Fruit fly (Drosophila melanogaster) whole organism, embryonic: ENCODE data around the gene U2af50.

Experiments
- Atf3 ChIP-seq: fragments of 200-800 bp; sonication (Bioruptor generic); optimal IDR thresholded peaks from 3 replicates; lab custom pipeline; 2016; ENCODE audit warnings: missing biosample characterization, missing genetic modification characterization
- Bdp1 ChIP-seq: fragments of 200-800 bp; sonication (Bioruptor generic); optimal IDR thresholded peaks from 3 replicates; lab custom pipeline; 2016; ENCODE audit warnings: missing biosample characterization, missing genetic modification characterization
- CG10274 ChIP-seq: fragments of 200-800 bp; sonication (Bioruptor generic); optimal IDR thresholded peaks from 3 replicates; lab custom pipeline; 2017; ENCODE audit warnings: missing biosample characterization, mild to moderate bottlenecking, missing genetic modification characterization
- CG10565 ChIP-seq: fragments of 200-800 bp; sonication (Bioruptor generic); optimal IDR thresholded peaks from 3 replicates; lab custom pipeline; 2016; ENCODE audit warnings: missing biosample characterization, mild to moderate bottlenecking, missing genetic modification characterization
- CG11696 ChIP-seq: fragments of 200-800 bp; sonication (Bioruptor generic); IDR thresholded peaks from 2 replicates; pipeline ENCODE4 v1.3.6; 2022; ENCODE audit warnings: missing biosample characterization, missing genetic modification characterization
- CG12155 ChIP-seq: fragments of 200-800 bp; sonication (Bioruptor generic); optimal IDR thresholded peaks from 3 replicates; lab custom pipeline; 2016; ENCODE audit warnings: missing biosample characterization, missing genetic modification characterization
- CG12236 ChIP-seq: fragments of 200-800 bp; sonication (Bioruptor generic); optimal IDR thresholded peaks from 2 replicates; lab custom pipeline; 2016; ENCODE audit warnings: missing biosample characterization, missing genetic modification characterization
- CG12391 ChIP-seq: fragments of 200-800 bp; sonication (Bioruptor generic); optimal IDR thresholded peaks from 3 replicates; lab custom pipeline; 2018; ENCODE audit warnings: missing biosample characterization, mild to moderate bottlenecking, missing genetic modification characterization, moderate library complexity
- CG14965 ChIP-seq: fragments of 200-800 bp; sonication (Bioruptor generic); optimal IDR thresholded peaks from 2 replicates; lab custom pipeline; 2016; ENCODE audit warnings: missing biosample characterization, missing genetic modification characterization, borderline replicate concordance
- CG1602 ChIP-seq: fragments of 200-800 bp; sonication (Bioruptor generic); optimal IDR thresholded peaks from 3 replicates; lab custom pipeline; 2016; ENCODE audit warnings: missing biosample characterization, missing genetic modification characterization
- CG17359 ChIP-seq: fragments of 200-800 bp; sonication (Bioruptor generic); optimal IDR thresholded peaks from 3 replicates; lab custom pipeline; 2018; ENCODE audit warnings: missing biosample characterization, mild to moderate bottlenecking, missing genetic modification characterization, moderate library complexity
- CG17912 ChIP-seq: fragments of 200-800 bp; sonication (Bioruptor generic); optimal IDR thresholded peaks from 2 replicates; lab custom pipeline; 2018; ENCODE audit warnings: missing biosample characterization, mild to moderate bottlenecking, missing genetic modification characterization
- CG2199 ChIP-seq: fragments of 200-800 bp; sonication (Bioruptor generic); IDR thresholded peaks from 3 replicates; pipeline ENCODE4 v1.3.6; 2022; ENCODE audit warnings: missing biosample characterization, missing genetic modification characterization
- CG4424 ChIP-seq: fragments of 200-800 bp; sonication (Bioruptor generic); optimal IDR thresholded peaks from 3 replicates; lab custom pipeline; 2016; ENCODE audit warnings: missing biosample characterization, missing genetic modification characterization
- CG6272 ChIP-seq: fragments of 200-800 bp; sonication (Bioruptor generic); IDR thresholded peaks from 2 replicates; pipeline ENCODE4 v1.3.6; 2022; ENCODE audit warnings: missing biosample characterization, missing genetic modification characterization
- CG7987 ChIP-seq: fragments of 200-800 bp; sonication (Bioruptor generic); optimal IDR thresholded peaks from 2 replicates; lab custom pipeline; 2018; ENCODE audit warnings: missing biosample characterization, mild to moderate bottlenecking, missing genetic modification characterization, moderate library complexity
- CG9876 ChIP-seq: fragments of 200-800 bp; sonication (Bioruptor generic); optimal IDR thresholded peaks from 2 replicates; lab custom pipeline; 2016; ENCODE audit warnings: missing biosample characterization, missing genetic modification characterization
- Dll ChIP-seq: fragments of 200-800 bp; sonication (Bioruptor generic); IDR thresholded peaks from 4 replicates; pipeline ENCODE4 v1.3.6; 2022; ENCODE audit warnings: missing biosample characterization, missing genetic modification characterization; ENCODE audit not compliant: partially characterized antibody
- Gug ChIP-seq: fragments of 200-800 bp; sonication (Bioruptor generic); IDR thresholded peaks from 4 replicates; pipeline ENCODE4 v1.3.6; 2022; ENCODE audit warnings: missing biosample characterization, missing genetic modification characterization
- HHEX ChIP-seq: fragments of 200-800 bp; sonication (Bioruptor generic); optimal IDR thresholded peaks from 3 replicates; lab custom pipeline; 2017; ENCODE audit warnings: missing biosample characterization, mild to moderate bottlenecking, missing genetic modification characterization, missing genetic modification reagents
- HLH54F ChIP-seq: fragments of 200-800 bp; sonication (Bioruptor generic); optimal IDR thresholded peaks from 3 replicates; lab custom pipeline; 2016; ENCODE audit warnings: missing biosample characterization, missing genetic modification characterization
- HLHmδ ChIP-seq: fragments of 200-800 bp; sonication (Bioruptor generic); optimal IDR thresholded peaks from 2 replicates; lab custom pipeline; 2018; ENCODE audit warnings: missing biosample characterization, mild to moderate bottlenecking, missing genetic modification characterization, moderate library complexity
- Hr39 ChIP-seq: fragments of >200 bp; optimal IDR thresholded peaks from 2 replicates; lab custom pipeline; 2017
- Lpt ChIP-seq: fragments of >200 bp; optimal IDR thresholded peaks from 2 replicates; lab custom pipeline; 2018; ENCODE audit warnings: missing biosample characterization, missing genetic modification characterization
- Nf-YC ChIP-seq: fragments of 200-800 bp; optimal IDR thresholded peaks from 3 replicates; lab custom pipeline; 2019; ENCODE audit warnings: missing biosample characterization, mild to moderate bottlenecking, missing genetic modification characterization, moderate library complexity
- Optix ChIP-seq: fragments of 200-800 bp; sonication (Bioruptor generic); IDR thresholded peaks from 3 replicates; pipeline ENCODE4 v1.3.6; 2022; ENCODE audit warnings: missing biosample characterization, missing genetic modification characterization
- Scr ChIP-seq: fragments of 200-800 bp; sonication (Bioruptor generic); IDR thresholded peaks from 2 replicates; pipeline ENCODE4 v1.3.6; 2022; ENCODE audit warnings: missing biosample characterization, missing genetic modification characterization; ENCODE audit not compliant: partially characterized antibody
- Side ChIP-seq: fragments of 200-800 bp; sonication (Bioruptor generic); optimal IDR thresholded peaks from 2 replicates; lab custom pipeline; 2016; ENCODE audit warnings: missing biosample characterization, missing genetic modification characterization
- Trl ChIP-seq, 3 experiments: fragments of >200 bp in 2 of 3; fragments of 200-800 bp in 1 of 3; sonication (Bioruptor generic) in 1 of 3; optimal IDR thresholded peaks; 2 replicates in 1 of 3; 3 replicates in 2 of 3; lab custom pipeline; 2016 to 2017; ENCODE audit warnings: missing biosample characterization in 1 of 3, missing genetic modification characterization in 1 of 3
- abd-A ChIP-seq: fragments of 200-800 bp; sonication (Bioruptor generic); optimal IDR thresholded peaks from 3 replicates; lab custom pipeline; 2019; ENCODE audit warnings: missing biosample characterization, mild to moderate bottlenecking, missing genetic modification characterization, moderate library complexity
- aop ChIP-seq: fragments of 200-800 bp; sonication (Bioruptor generic); IDR thresholded peaks from 2 replicates; pipeline ENCODE4 v1.3.6; 2022; ENCODE audit warnings: missing biosample characterization, missing genetic modification characterization
- bigmax ChIP-seq: fragments of 200-800 bp; sonication (Bioruptor generic); optimal IDR thresholded peaks from 2 replicates; lab custom pipeline; 2018; ENCODE audit warnings: missing biosample characterization, mild to moderate bottlenecking, missing genetic modification characterization
- bsh ChIP-seq, 2 experiments: fragments of 200-800 bp; sonication (Bioruptor generic); optimal IDR thresholded peaks; 2 replicates each; lab custom pipeline; 2017 to 2018; ENCODE audit warnings: mild to moderate bottlenecking in 2 of 2, missing biosample characterization in 2 of 2, missing genetic modification characterization in 2 of 2, moderate library complexity in 1 of 2
- dati ChIP-seq: fragments of 200-800 bp; sonication (Bioruptor generic); IDR thresholded peaks from 2 replicates; pipeline ENCODE4 v1.3.6; 2022; ENCODE audit warnings: missing biosample characterization, missing genetic modification characterization
- gcm2 ChIP-seq: fragments of 200-800 bp; sonication (Bioruptor generic); optimal IDR thresholded peaks from 2 replicates; lab custom pipeline; 2016; ENCODE audit warnings: missing biosample characterization, missing genetic modification characterization
- grau ChIP-seq: fragments of 200-800 bp; optimal IDR thresholded peaks from 3 replicates; lab custom pipeline; 2019; ENCODE audit warnings: missing biosample characterization, mild to moderate bottlenecking, missing genetic modification characterization, moderate library complexity
- hb ChIP-seq: fragments of 200-800 bp; sonication (Bioruptor generic); IDR thresholded peaks from 3 replicates; pipeline ENCODE4 v1.3.6; 2022; ENCODE audit warnings: missing biosample characterization, missing genetic modification characterization; ENCODE audit not compliant: partially characterized antibody
- inv ChIP-seq: fragments of 200-800 bp; sonication (Bioruptor generic); IDR thresholded peaks from 2 replicates; pipeline ENCODE4 v1.3.6; 2022; ENCODE audit warnings: missing biosample characterization, missing genetic modification characterization; ENCODE audit not compliant: partially characterized antibody
- jing ChIP-seq: fragments of 200-800 bp; sonication (Bioruptor generic); optimal IDR thresholded peaks from 2 replicates; lab custom pipeline; 2018; ENCODE audit warnings: missing biosample characterization, mild to moderate bottlenecking, missing genetic modification characterization
- lola ChIP-seq, 3 experiments: fragments of >200 bp in 2 of 3; fragments of 200-800 bp in 1 of 3; sonication (Bioruptor generic) in 1 of 3; optimal IDR thresholded peaks; 2 replicates each; lab custom pipeline; 2017 to 2019; ENCODE audit warnings: missing biosample characterization in 3 of 3, missing genetic modification characterization in 3 of 3, mild to moderate bottlenecking in 1 of 3, moderate library complexity in 1 of 3
- nau ChIP-seq: fragments of 200-800 bp; sonication (Bioruptor generic); optimal IDR thresholded peaks from 3 replicates; lab custom pipeline; 2017; ENCODE audit warnings: missing biosample characterization, mild to moderate bottlenecking, missing genetic modification characterization, missing genetic modification reagents
- peb ChIP-seq: fragments of 200-800 bp; sonication (Bioruptor generic); IDR thresholded peaks from 2 replicates; pipeline ENCODE4 v1.3.6; 2022; ENCODE audit warnings: missing biosample characterization, missing genetic modification characterization
- pho ChIP-seq: fragments of 200-800 bp; sonication (Bioruptor generic); optimal IDR thresholded peaks from 2 replicates; lab custom pipeline; 2016; ENCODE audit warnings: missing biosample characterization, missing genetic modification characterization
- repo ChIP-seq: fragments of 200-800 bp; sonication (Bioruptor generic); optimal IDR thresholded peaks from 2 replicates; lab custom pipeline; 2016; ENCODE audit warnings: missing biosample characterization, missing genetic modification characterization
- sna ChIP-seq: fragments of 200-800 bp; sonication (Bioruptor generic); IDR thresholded peaks from 2 replicates; pipeline ENCODE4 v1.3.6; 2022; ENCODE audit warnings: missing biosample characterization, missing genetic modification characterization; ENCODE audit not compliant: partially characterized antibody
- tll ChIP-seq, 2 experiments: fragments of 200-800 bp in 1 of 2; fragments of >200 bp in 1 of 2; sonication (Bioruptor generic) in 1 of 2; optimal IDR thresholded peaks; 2 replicates each; lab custom pipeline; 2017 to 2019; ENCODE audit warnings: missing biosample characterization in 2 of 2, missing genetic modification characterization in 2 of 2, mild to moderate bottlenecking in 1 of 2, moderate library complexity in 1 of 2
- zen2 ChIP-seq: fragments of 200-800 bp; sonication (Bioruptor generic); IDR thresholded peaks from 3 replicates; pipeline ENCODE4 v1.3.6; 2022; ENCODE audit warnings: missing biosample characterization, missing genetic modification characterization; ENCODE audit not compliant: partially characterized antibody

Gene U2af50

DNA sequence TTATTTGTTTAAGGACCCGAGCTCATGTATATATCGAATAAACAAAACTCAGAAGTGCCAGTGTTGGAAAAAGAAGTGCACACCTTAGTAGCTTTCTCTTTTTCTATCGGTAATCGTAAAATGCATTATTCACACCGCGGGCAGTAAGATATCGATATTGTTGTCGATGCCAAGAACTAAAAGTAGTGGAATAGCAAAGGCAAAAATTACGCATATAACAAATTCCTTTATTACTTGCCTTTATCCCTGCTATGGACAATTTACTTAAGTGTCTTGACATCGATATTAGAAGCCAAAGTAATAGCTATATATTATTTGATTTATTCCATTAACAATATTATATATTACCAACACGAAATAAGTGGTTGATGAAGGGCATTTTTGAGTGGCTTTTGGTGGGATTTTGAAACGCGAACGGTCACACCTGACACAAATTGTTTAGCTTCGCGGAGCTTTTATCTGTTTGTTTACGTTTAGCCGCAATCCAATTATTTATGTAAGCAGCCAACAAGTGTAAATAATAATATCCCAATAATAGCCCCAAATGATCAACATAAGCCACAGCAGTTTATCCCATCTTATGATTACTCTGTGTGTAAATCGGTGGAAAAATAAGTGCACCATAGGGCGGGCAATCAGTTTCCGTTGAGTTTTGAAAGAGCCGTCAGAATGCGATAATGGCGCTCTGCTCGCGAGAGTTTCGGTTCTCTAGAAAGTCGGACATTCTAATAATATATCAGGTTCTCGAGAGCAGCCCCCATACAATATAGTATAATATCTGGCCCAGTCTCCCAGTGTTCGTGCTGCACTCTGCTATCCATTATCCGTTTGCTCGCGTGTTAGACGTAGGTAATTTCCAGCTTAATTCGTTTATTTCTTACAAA, 26.2 kb upstream of the U2af50 start, which contains the start of the genes CG9992 and CG4239 (continued):
- TF ChIP-seq Trl (optimal IDR thresholded peaks at IDR 0.05; lab: Kevin White, UChicago) (peak in 1 of 2 experiments; percentile 52), Trl (GFP tag; optimal IDR thresholded peaks at IDR 0.05; lab: Kevin White, UChicago) (peak; percentile 1), lola (GFP tag; optimal IDR thresholded peaks at IDR 0.05; lab: Kevin White, UChicago) (peak in 2 of 3 experiments; percentile 59 to 97), Dll (GFP tag; lab: Robert Waterston, UW) (peak; percentile 70; the same call in 2 of the 4 replicates), pho (GFP tag; lab: Kevin White, UChicago) (peak; percentile 11), bsh (GFP tag; optimal IDR thresholded peaks at IDR 0.05; lab: Kevin White, UChicago) (peak in 1 of 2 experiments; percentile 39), CG17359 (tag; lab: Kevin White, UChicago) (peak; percentile 23), CG10565 (GFP tag; lab: Kevin White, UChicago) (no peak), inv (GFP tag; lab: Robert Waterston, UW) (0 out of 2 replicates have a peak, but pooled peaks have one; percentile 42), Gug (GFP tag; lab: Robert Waterston, UW) (peak; percentile 47; the same call in 2 of the 4 replicates), Bdp1 (GFP tag; lab: Kevin White, UChicago) (peak; percentile 37), Hr39 (no peak), aop (GFP tag; lab: Robert Waterston, UW) (no peak), HLHmδ (GFP tag; lab: Kevin White, UChicago) (no peak), Nf-YC (tag; lab: Kevin White, UChicago) (peak; percentile 53), dati (GFP tag; lab: Robert Waterston, UW) (no peak), CG9876 (no peak), HHEX (GFP tag; lab: Kevin White, UChicago) (peak; percentile 20), CG1602 (GFP tag; lab: Kevin White, UChicago) (peak; percentile 62), CG10274 (GFP tag; lab: Kevin White, UChicago) (no peak), abd-A (tag; lab: Kevin White, UChicago) (no peak), peb (no peak), CG12155 (GFP tag; lab: Kevin White, UChicago) (peak; percentile 59), CG17912 (no peak), CG11696 (GFP tag; lab: Robert Waterston, UW) (no peak), hb (GFP tag; lab: Robert Waterston, UW) (no peak), Scr (GFP tag; lab: Robert Waterston, UW) (peak; percentile 65), CG4424 (GFP tag; lab: Kevin White, UChicago) (peak; percentile 65), CG12236 (no peak), CG7987 (no peak), Atf3 (GFP tag; lab: Kevin White, UChicago) (no peak), bigmax (GFP tag; lab: Kevin White, UChicago) (no peak), Lpt (no peak), nau (no peak), tll (GFP tag; optimal IDR thresholded peaks at IDR 0.05; lab: Kevin White, UChicago) (no peak), gcm2 (no peak), repo (GFP tag; lab: Kevin White, UChicago) (no peak), CG6272 (GFP tag; lab: Robert Waterston, UW) (peak; percentile 61), HLH54F (GFP tag; lab: Kevin White, UChicago) (peak; percentile 52), CG14965 (GFP tag; lab: Kevin White, UChicago) (no peak), sna (GFP tag; lab: Robert Waterston, UW) (no peak), Side (GFP tag; lab: Kevin White, UChicago) (no peak), Optix (GFP tag; lab: Robert Waterston, UW) (0 out of 3 replicates have a peak, but pooled peaks have one; percentile 27), jing (GFP tag; lab: Kevin White, UChicago) (no peak), CG12391 (peak; percentile 67), CG2199 (GFP tag; lab: Robert Waterston, UW) (no peak), zen2 (no peak), grau (peak; percentile 77)
